Worm (Caenorhabditis elegans) whole organism, L3 larva: ENCODE measurements around the gene rcs-1.

Experiments used
- R02D3.7 ChIP-seq: fragments of 150-350 bp; optimal IDR thresholded peaks from 2 replicates; lab custom pipeline; 2014; ENCODE audit warnings: missing biosample characterization, missing genetic modification characterization
- aly-2 ChIP-seq: fragments of 150-350 bp; optimal IDR thresholded peaks from 2 replicates; lab custom pipeline; 2014; ENCODE audit warnings: missing biosample characterization, missing genetic modification characterization
- ceh-16 ChIP-seq: sonication (generic microtip); optimal IDR thresholded peaks from 2 replicates; lab custom pipeline; 2017; ENCODE audit warnings: missing biosample characterization, missing genetic modification characterization
- ceh-28 ChIP-seq: fragments of 150-350 bp; optimal IDR thresholded peaks from 2 replicates; lab custom pipeline; 2014; ENCODE audit warnings: missing biosample characterization, missing genetic modification reagents, missing genetic modification characterization
- ceh-9 ChIP-seq: sonication (generic microtip); optimal IDR thresholded peaks from 2 replicates; lab custom pipeline; 2018; ENCODE audit warnings: missing biosample characterization, missing genetic modification characterization
- daf-12 ChIP-seq: fragments of 150-350 bp; optimal IDR thresholded peaks from 2 replicates; lab custom pipeline; 2014; ENCODE audit warnings: missing biosample characterization, missing genetic modification reagents, missing genetic modification characterization
- egl-27 ChIP-seq: sonication (generic microtip); optimal IDR thresholded peaks from 4 replicates; lab custom pipeline; 2017; ENCODE audit warnings: missing biosample characterization, missing genetic modification reagents, missing genetic modification characterization
- elt-1 ChIP-seq: fragments of 150-350 bp; optimal IDR thresholded peaks from 2 replicates; lab custom pipeline; 2014; ENCODE audit warnings: missing biosample characterization, missing genetic modification characterization
- elt-2 ChIP-seq: sonication (generic microtip); optimal IDR thresholded peaks from 2 replicates; lab custom pipeline; 2016; ENCODE audit warnings: missing genetic modification reagents, mild to moderate bottlenecking, missing genetic modification characterization, missing compliant biosample characterization
- elt-3 ChIP-seq, 3 experiments: fragments of 150-350 bp in 1 of 3; sonication (generic microtip) in 2 of 3; optimal IDR thresholded peaks; 2 replicates in 2 of 3; 4 replicates in 1 of 3; lab custom pipeline; 2014 to 2017; ENCODE audit warnings: missing biosample characterization in 3 of 3, missing genetic modification characterization in 3 of 3
- fkh-10 ChIP-seq: sonication (generic microtip); optimal IDR thresholded peaks from 2 replicates; lab custom pipeline; 2017; ENCODE audit warnings: missing biosample characterization, missing genetic modification reagents, missing genetic modification characterization
- fkh-2 ChIP-seq: fragments of 150-350 bp; optimal IDR thresholded peaks from 2 replicates; lab custom pipeline; 2014; ENCODE audit warnings: missing biosample characterization, missing genetic modification reagents, missing genetic modification characterization
- fos-1 ChIP-seq: fragments of 150-350 bp; optimal IDR thresholded peaks from 2 replicates; lab custom pipeline; 2014; ENCODE audit warnings: missing biosample characterization, missing genetic modification characterization
- jun-1 ChIP-seq: fragments of 150-350 bp; optimal IDR thresholded peaks from 2 replicates; lab custom pipeline; 2014; ENCODE audit warnings: missing biosample characterization, missing genetic modification reagents, missing genetic modification characterization
- lin-15B ChIP-seq: fragments of 150-350 bp; optimal IDR thresholded peaks from 2 replicates; lab custom pipeline; 2014; ENCODE audit warnings: missing biosample characterization, missing genetic modification characterization
- lin-39 ChIP-seq: fragments of 150-350 bp; optimal IDR thresholded peaks from 2 replicates; lab custom pipeline; 2018; ENCODE audit warnings: missing biosample characterization, missing genetic modification reagents, missing genetic modification characterization
- lsy-12 ChIP-seq: sonication (generic microtip); optimal IDR thresholded peaks from 2 replicates; lab custom pipeline; 2016; ENCODE audit warnings: mild to moderate bottlenecking, missing genetic modification characterization, missing compliant biosample characterization
- mdl-1 ChIP-seq: fragments of 150-350 bp; optimal IDR thresholded peaks from 2 replicates; lab custom pipeline; 2014; ENCODE audit warnings: missing biosample characterization, missing genetic modification characterization
- mml-1 ChIP-seq: fragments of 150-350 bp; sonication (generic microtip); optimal IDR thresholded peaks from 3 replicates; lab custom pipeline; 2014; ENCODE audit warnings: missing biosample characterization, missing genetic modification characterization
- nfya-1 ChIP-seq: sonication (generic microtip); optimal IDR thresholded peaks from 2 replicates; lab custom pipeline; 2017; ENCODE audit warnings: missing genetic modification characterization, mild to moderate bottlenecking, missing compliant biosample characterization, antibody characterized with exemption, moderate library complexity; ENCODE audit not compliant: insufficient read depth
- nhr-11 ChIP-seq: fragments of 150-350 bp; optimal IDR thresholded peaks from 2 replicates; lab custom pipeline; 2014; ENCODE audit warnings: missing biosample characterization, missing genetic modification characterization
- nhr-12 ChIP-seq: fragments of 150-350 bp; optimal IDR thresholded peaks from 2 replicates; lab custom pipeline; 2014; ENCODE audit warnings: missing biosample characterization, missing genetic modification characterization
- nhr-23 ChIP-seq: fragments of 150-350 bp; optimal IDR thresholded peaks from 2 replicates; lab custom pipeline; 2014; ENCODE audit warnings: missing biosample characterization, missing genetic modification reagents, missing genetic modification characterization
- nhr-25 ChIP-seq: sonication (generic microtip); optimal IDR thresholded peaks from 2 replicates; lab custom pipeline; 2017; ENCODE audit warnings: missing biosample characterization, missing genetic modification characterization
- nhr-67 ChIP-seq: fragments of 150-350 bp; optimal IDR thresholded peaks from 2 replicates; lab custom pipeline; 2014; ENCODE audit warnings: missing biosample characterization, missing genetic modification characterization
- nhr-76 ChIP-seq: fragments of 150-350 bp; sonication (generic microtip); optimal IDR thresholded peaks from 5 replicates; lab custom pipeline; 2014; ENCODE audit warnings: missing biosample characterization, missing genetic modification characterization
- nhr-77 ChIP-seq: fragments of 150-350 bp; optimal IDR thresholded peaks from 2 replicates; lab custom pipeline; 2014; ENCODE audit warnings: missing biosample characterization, missing genetic modification characterization
- pqm-1 ChIP-seq: fragments of 150-350 bp; optimal IDR thresholded peaks from 2 replicates; lab custom pipeline; 2017; ENCODE audit warnings: missing biosample characterization, missing genetic modification characterization, inconsistent platforms
- tbx-2 ChIP-seq: sonication (generic microtip); optimal IDR thresholded peaks from 2 replicates; lab custom pipeline; 2016; ENCODE audit warnings: mild to moderate bottlenecking, missing genetic modification characterization, missing compliant biosample characterization
- unc-39 ChIP-seq: sonication (generic microtip); optimal IDR thresholded peaks from 4 replicates; lab custom pipeline; 2017; ENCODE audit warnings: missing biosample characterization, missing genetic modification characterization
- unc-62 ChIP-seq: fragments of 150-350 bp; sonication (generic microtip); optimal IDR thresholded peaks from 4 replicates; lab custom pipeline; 2014; ENCODE audit warnings: missing biosample characterization, missing genetic modification reagents, missing genetic modification characterization
- ztf-11 ChIP-seq: fragments of 150-350 bp; optimal IDR thresholded peaks from 2 replicates; lab custom pipeline; 2014; ENCODE audit warnings: missing biosample characterization, missing genetic modification characterization
- ztf-4 ChIP-seq: fragments of 150-350 bp; optimal IDR thresholded peaks from 2 replicates; lab custom pipeline; 2014; ENCODE audit warnings: missing biosample characterization, missing genetic modification characterization

The rcs-1 gene

DNA sequence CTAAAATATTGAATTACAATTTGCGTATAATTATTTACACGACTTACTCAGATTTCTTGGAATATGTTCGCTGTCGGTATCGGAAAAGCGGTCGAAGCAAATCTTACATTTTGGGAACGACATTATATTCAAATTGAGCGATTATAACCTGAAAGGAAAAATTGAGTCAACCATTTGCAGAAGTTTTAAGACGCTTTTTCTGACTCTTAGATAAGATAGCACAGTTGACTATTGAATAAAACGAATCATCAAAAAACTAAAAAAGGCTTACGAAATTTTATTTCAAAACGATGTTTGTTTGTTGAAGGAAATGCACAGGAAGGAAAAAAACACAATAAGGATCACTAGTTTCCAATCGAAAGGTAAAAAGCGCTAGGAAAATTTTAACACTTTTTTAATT, at the start of gene rcs-1:
Gene rcs-1 (minus strand): TSS at position 176 of the 400 bp plus-strand sequence.
- no peak for TF ChIP-seq egl-27 (tag; lab: Kevin White, UChicago)
- no peak for TF ChIP-seq unc-39 (tag; lab: Kevin White, UChicago)
- TF ChIP-seq nhr-11 (tag; lab: Kevin White, UChicago), result no peak
- TF ChIP-seq nhr-23 (tag; lab: Kevin White, UChicago), result no peak
- no peak for TF ChIP-seq daf-12 (tag; lab: Kevin White, UChicago)
- no peak for TF ChIP-seq fkh-10
- TF ChIP-seq elt-2 (tag; lab: Kevin White, UChicago), result peak; percentile 30
- TF ChIP-seq tbx-2, result no peak

DNA sequence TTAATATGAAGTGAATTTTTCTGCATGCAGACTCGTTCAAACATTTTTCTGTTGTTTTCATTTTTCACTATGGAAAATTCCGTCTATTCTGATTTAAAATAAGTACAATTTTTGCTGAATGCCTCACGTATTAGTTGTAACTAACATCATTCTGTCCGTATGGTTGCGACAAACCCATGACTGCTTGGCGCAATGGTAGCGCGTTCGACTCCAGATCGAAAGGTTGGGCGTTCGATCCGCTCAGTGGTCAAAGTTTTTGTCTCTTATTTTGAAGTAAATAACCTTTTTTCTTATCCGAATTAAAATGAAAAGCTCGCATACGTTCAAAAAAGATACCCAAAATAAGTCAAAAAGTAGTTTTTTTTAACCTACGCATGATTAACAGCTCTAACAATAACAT, 48.8 kb upstream of the rcs-1 start:
- TF ChIP-seq daf-12 (tag; lab: Kevin White, UChicago) (no peak), fkh-2 (tag; lab: Kevin White, UChicago) (no peak), nhr-25 (tag; lab: Kevin White, UChicago) (no peak), R02D3.7 (tag; lab: Kevin White, UChicago) (no peak), tbx-2 (no peak), unc-62 (GFP tag; lab: Kevin White, UChicago) (no peak), pqm-1 (tag; lab: Kevin White, UChicago) (no peak), aly-2 (tag; lab: Kevin White, UChicago) (no peak), nhr-77 (tag; lab: Kevin White, UChicago) (no peak), ceh-9 (tag; lab: Kevin White, UChicago) (no peak), ceh-28 (tag; lab: Kevin White, UChicago) (no peak)

DNA sequence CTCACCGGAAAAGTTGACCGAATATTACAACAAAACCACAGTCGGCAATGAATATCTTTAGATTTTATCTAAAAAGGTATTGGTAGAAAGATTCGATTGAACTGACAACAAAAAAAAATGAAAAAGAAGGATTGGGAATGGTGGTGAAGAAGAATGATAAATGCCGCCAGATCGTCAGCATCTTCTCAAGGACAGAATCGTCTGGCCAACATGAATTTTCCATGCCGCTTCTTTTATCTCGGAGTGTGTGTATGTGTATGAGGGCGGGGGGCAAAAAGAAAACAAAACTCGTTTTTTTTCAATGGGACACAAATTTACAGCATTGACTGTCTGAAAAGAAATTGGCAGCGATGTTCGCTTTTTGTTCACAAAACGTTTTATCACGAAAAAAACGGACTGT, 47.5 kb upstream of the rcs-1 start:
- TF ChIP-seq nhr-25 (tag; lab: Kevin White, UChicago) (peak; percentile 50), egl-27 (tag; lab: Kevin White, UChicago) (no peak), elt-1 (tag; lab: Kevin White, UChicago) (peak; percentile 72)

DNA sequence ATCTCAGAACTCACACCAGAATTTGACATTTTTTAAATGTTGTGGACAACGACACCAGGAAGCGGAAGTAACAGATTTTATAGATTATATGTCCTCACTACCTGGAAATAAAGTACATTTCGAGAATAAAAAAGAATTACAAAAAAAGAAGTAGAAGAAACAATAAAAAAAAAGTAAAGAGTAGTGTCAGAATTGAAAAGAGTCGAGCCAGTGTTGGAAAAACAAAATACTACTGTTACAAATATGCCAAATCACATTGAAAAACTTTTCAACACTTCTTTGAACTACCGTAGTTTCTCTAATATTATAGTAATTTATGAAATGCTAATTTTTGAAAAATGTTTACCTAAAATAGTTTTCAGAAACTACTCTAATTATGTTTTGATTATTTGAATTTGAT, 46.4 kb upstream of the rcs-1 start, which contains the start of gene C06E2.1:
Gene C06E2.1 (minus strand): TSS at position 101 of the 400 bp plus-strand sequence.
- TF ChIP-seq elt-2 (tag; lab: Kevin White, UChicago) (no peak), nhr-76 (tag; lab: Kevin White, UChicago) (no peak), egl-27 (tag; lab: Kevin White, UChicago) (no peak), mml-1 (no peak), jun-1 (tag; lab: Kevin White, UChicago) (no peak), ceh-16 (tag; lab: Kevin White, UChicago) (no peak), elt-3 (tag; optimal IDR thresholded peaks at IDR 0.05; lab: Kevin White, UChicago) (no peak)

DNA sequence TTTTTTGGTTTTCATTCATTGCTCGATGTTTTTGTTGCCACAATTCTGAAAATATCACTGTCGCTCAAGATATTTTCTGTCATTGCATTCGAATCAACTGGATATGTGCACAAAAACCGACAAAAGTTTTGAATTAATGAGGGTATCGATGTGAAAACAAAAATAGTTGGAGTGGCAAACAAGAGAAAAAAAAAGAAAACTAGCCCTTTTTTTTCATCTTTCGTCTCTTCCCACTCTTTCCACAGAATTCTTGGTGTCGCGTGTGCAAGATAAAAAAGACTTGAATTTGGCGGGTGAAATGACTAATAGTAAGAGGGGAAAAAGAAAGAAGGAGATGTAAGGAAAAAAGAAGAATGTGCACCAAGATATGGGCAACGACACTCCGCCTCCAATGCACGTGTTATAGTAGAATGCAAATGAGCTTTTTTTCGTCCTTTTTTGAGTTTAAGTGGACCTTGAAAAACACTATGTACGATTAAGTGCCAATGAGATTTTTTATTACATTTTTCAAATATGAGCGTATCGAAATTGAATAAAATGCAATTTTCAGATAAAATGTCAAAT, 40.9 kb upstream of the rcs-1 start, which contains the start of the genes ubc-22 and ubc-21:
Gene ubc-22 (minus strand): TSS at position 51 of the 564 bp plus-strand sequence.
Gene ubc-21 (plus strand): TSS at position 514 of the 564 bp plus-strand sequence.
- peak; percentile 58 for TF ChIP-seq nfya-1 (tag; lab: Kevin White, UChicago)
- no peak for TF ChIP-seq daf-12 (tag; lab: Kevin White, UChicago)
- no peak for TF ChIP-seq nhr-12 (tag; lab: Kevin White, UChicago)
- TF ChIP-seq lin-15B (tag; lab: Kevin White, UChicago), result peak; percentile 32
- peak; percentile 31 for TF ChIP-seq lin-39 (tag; lab: Kevin White, UChicago)

DNA sequence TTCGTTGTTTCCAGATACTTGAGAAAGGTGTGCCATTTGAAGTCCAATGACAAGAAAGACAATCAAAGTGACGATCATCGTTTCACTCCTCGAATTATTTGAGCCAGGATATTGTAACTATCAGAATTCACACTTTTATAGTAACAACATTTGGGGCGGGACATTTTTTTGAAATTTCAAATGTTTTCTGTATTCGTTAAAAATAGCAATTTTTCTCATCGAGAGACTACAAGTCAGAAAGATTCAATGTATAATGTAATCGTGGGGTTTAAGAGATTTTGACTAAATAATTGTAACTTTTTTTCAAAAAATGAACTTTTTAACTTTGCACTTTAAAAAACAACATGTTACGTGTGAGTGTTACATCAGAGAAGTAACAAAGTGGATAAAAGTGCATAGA, 38.2 kb upstream of the rcs-1 start, which contains the start of gene ins-9:
Gene ins-9 (minus strand): TSS at position 101 of the 400 bp plus-strand sequence.
- TF ChIP-seq nhr-76 (tag; lab: Kevin White, UChicago) (no peak), fos-1 (no peak), nhr-77 (tag; lab: Kevin White, UChicago) (no peak), nhr-67 (tag; lab: Kevin White, UChicago) (no peak), mdl-1 (tag; lab: Kevin White, UChicago) (no peak), ztf-4 (tag; lab: Kevin White, UChicago) (no peak), ztf-11 (tag; lab: Kevin White, UChicago) (no peak), fkh-10 (no peak), nhr-25 (tag; lab: Kevin White, UChicago) (no peak), lsy-12 (tag; lab: Kevin White, UChicago) (no peak), ceh-16 (tag; lab: Kevin White, UChicago) (no peak), nfya-1 (tag; lab: Kevin White, UChicago) (no peak), ceh-28 (tag; lab: Kevin White, UChicago) (no peak), aly-2 (tag; lab: Kevin White, UChicago) (no peak)
